Worm (Caenorhabditis elegans) whole organism, L1 larva: Measurements from ENCODE around the gene bpnt-1.

Experiments
- F16B12.6 ChIP-seq: fragments of 150-350 bp; optimal IDR thresholded peaks from 2 replicates; lab custom pipeline; 2014; ENCODE audit warnings: missing biosample characterization, missing genetic modification characterization
- blmp-1 ChIP-seq: fragments of 150-350 bp; optimal IDR thresholded peaks from 2 replicates; lab custom pipeline; 2014; ENCODE audit warnings: missing biosample characterization, missing genetic modification characterization
- ceh-8 ChIP-seq: fragments of 200-800 bp; sonication (Bioruptor generic); optimal IDR thresholded peaks from 2 replicates; lab custom pipeline; 2018; ENCODE audit warnings: mild to moderate bottlenecking, missing genetic modification characterization, moderate library complexity, missing compliant biosample characterization
- ceh-82 ChIP-seq, 3 experiments: fragments of 150-350 bp in 1 of 3; sonication (generic microtip) in 2 of 3; optimal IDR thresholded peaks; 2 replicates each; lab custom pipeline; 2014 to 2017; ENCODE audit warnings: missing biosample characterization in 3 of 3, missing genetic modification characterization in 3 of 3
- ces-1 ChIP-seq: fragments of 150-350 bp; optimal IDR thresholded peaks from 2 replicates; lab custom pipeline; 2014; ENCODE audit warnings: missing biosample characterization, missing genetic modification reagents, missing genetic modification characterization
- dpl-1 ChIP-seq, 3 experiments: fragments of 150-350 bp in 2 of 3; sonication (generic microtip) in 1 of 3; optimal IDR thresholded peaks; 2 replicates each; lab custom pipeline; 2014 to 2017; ENCODE audit warnings: missing biosample characterization in 3 of 3, missing genetic modification characterization in 3 of 3, missing genetic modification reagents in 3 of 3
- dsc-1 ChIP-seq: sonication (generic microtip); optimal IDR thresholded peaks from 2 replicates; lab custom pipeline; 2016; ENCODE audit warnings: mild to moderate bottlenecking, missing genetic modification characterization, missing compliant biosample characterization
- efl-1 ChIP-seq, 4 experiments: fragments of 150-350 bp; optimal IDR thresholded peaks in 3 of 4; peaks in 1 of 4; 1 replicate in 1 of 4; 2 replicates in 3 of 4; lab custom pipeline; 2014; ENCODE audit warnings: missing biosample characterization in 2 of 4, missing genetic modification characterization in 2 of 4, missing genetic modification reagents in 2 of 4
- elt-2 ChIP-seq: sonication (generic microtip); optimal IDR thresholded peaks from 2 replicates; lab custom pipeline; 2016; ENCODE audit warnings: missing genetic modification characterization, mild to moderate bottlenecking, inconsistent platforms, missing compliant biosample characterization, missing genetic modification reagents
- elt-3 ChIP-seq, 6 experiments: fragments of 150-350 bp in 1 of 6; sonication (generic microtip); optimal IDR thresholded peaks; 2 replicates each; lab custom pipeline; 2017 to 2018; ENCODE audit warnings: missing biosample characterization in 6 of 6, missing genetic modification characterization in 6 of 6, inconsistent platforms in 1 of 6
- hlh-17 ChIP-seq: fragments of 200-800 bp; sonication (Bioruptor generic); optimal IDR thresholded peaks from 2 replicates; lab custom pipeline; 2018; ENCODE audit warnings: missing genetic modification characterization, mild to moderate bottlenecking, missing compliant biosample characterization, moderate library complexity, borderline replicate concordance
- lin-14 ChIP-seq: fragments of 200-800 bp; sonication (Bioruptor generic); optimal IDR thresholded peaks from 2 replicates; lab custom pipeline; 2018; ENCODE audit warnings: mild to moderate bottlenecking, missing genetic modification characterization, moderate library complexity, missing compliant biosample characterization
- lsy-2 ChIP-seq, 2 experiments: fragments of 150-350 bp; optimal IDR thresholded peaks; 2 replicates each; lab custom pipeline; 2014; ENCODE audit warnings: missing biosample characterization in 2 of 2, missing genetic modification characterization in 2 of 2
- mep-1 ChIP-seq: fragments of 150-350 bp; optimal IDR thresholded peaks from 2 replicates; lab custom pipeline; 2014; ENCODE audit warnings: missing biosample characterization, missing genetic modification characterization
- nhr-12 ChIP-seq: sonication (generic microtip); optimal IDR thresholded peaks from 2 replicates; lab custom pipeline; 2017; ENCODE audit warnings: missing biosample characterization, missing genetic modification characterization
- nhr-20 ChIP-seq: sonication (generic microtip); optimal IDR thresholded peaks from 2 replicates; lab custom pipeline; 2016; ENCODE audit warnings: mild to moderate bottlenecking, missing genetic modification characterization, missing compliant biosample characterization
- nhr-47 ChIP-seq: sonication (generic microtip); optimal IDR thresholded peaks from 2 replicates; lab custom pipeline; 2016; ENCODE audit warnings: mild to moderate bottlenecking, missing genetic modification characterization, moderate library complexity, missing compliant biosample characterization
- nhr-71 ChIP-seq: sonication (generic microtip); optimal IDR thresholded peaks from 2 replicates; lab custom pipeline; 2016; ENCODE audit warnings: mild to moderate bottlenecking, missing genetic modification characterization, moderate library complexity, missing compliant biosample characterization
- nhr-85 ChIP-seq: sonication (generic microtip); peaks from one replicate; lab custom pipeline; 2016; ENCODE audit warnings: missing genetic modification characterization, inconsistent platforms, missing compliant biosample characterization
- nhr-90 ChIP-seq: sonication (generic microtip); optimal IDR thresholded peaks from 2 replicates; lab custom pipeline; 2016; ENCODE audit warnings: mild to moderate bottlenecking, missing genetic modification characterization, missing compliant biosample characterization; ENCODE audit not compliant: poor library complexity
- pag-3 ChIP-seq: sonication (generic microtip); optimal IDR thresholded peaks from 2 replicates; lab custom pipeline; 2017; ENCODE audit warnings: missing genetic modification characterization, mild to moderate bottlenecking, missing compliant biosample characterization, antibody characterized with exemption, borderline replicate concordance; ENCODE audit not compliant: insufficient read depth
- rnt-1 ChIP-seq: sonication (generic microtip); optimal IDR thresholded peaks from 2 replicates; lab custom pipeline; 2016; ENCODE audit warnings: mild to moderate bottlenecking, missing genetic modification characterization, moderate library complexity, missing compliant biosample characterization
- skn-1 ChIP-seq: fragments of 150-350 bp; optimal IDR thresholded peaks from 2 replicates; lab custom pipeline; 2014; ENCODE audit warnings: missing biosample characterization, missing genetic modification characterization
- snpc-4 ChIP-seq: fragments of 150-350 bp; optimal IDR thresholded peaks from 2 replicates; lab custom pipeline; 2014; ENCODE audit warnings: missing biosample characterization, missing genetic modification characterization
- snu-23 ChIP-seq: sonication (generic microtip); optimal IDR thresholded peaks from 2 replicates; lab custom pipeline; 2016; ENCODE audit warnings: missing genetic modification characterization, missing compliant biosample characterization
- sox-4 ChIP-seq: sonication (generic microtip); optimal IDR thresholded peaks from 2 replicates; lab custom pipeline; 2016; ENCODE audit warnings: missing genetic modification characterization, missing compliant biosample characterization
- sup-37 ChIP-seq: fragments of 200-800 bp; sonication (Bioruptor generic); optimal IDR thresholded peaks from 2 replicates; lab custom pipeline; 2018; ENCODE audit warnings: mild to moderate bottlenecking, missing genetic modification characterization, missing compliant biosample characterization
- swsn-7 ChIP-seq: sonication (generic microtip); optimal IDR thresholded peaks from 2 replicates; lab custom pipeline; 2016; ENCODE audit warnings: missing genetic modification characterization, missing compliant biosample characterization
- unc-30 ChIP-seq: sonication (generic microtip); optimal IDR thresholded peaks from 2 replicates; lab custom pipeline; 2017; ENCODE audit warnings: missing biosample characterization, missing genetic modification characterization
- vab-15 ChIP-seq: sonication (generic microtip); optimal IDR thresholded peaks from 2 replicates; lab custom pipeline; 2017; ENCODE audit warnings: missing genotype, mild to moderate bottlenecking, missing genetic modification characterization, missing compliant biosample characterization
- ztf-11 ChIP-seq, 2 experiments: sonication (generic microtip); optimal IDR thresholded peaks; 2 replicates each; lab custom pipeline; 2016 to 2017; ENCODE audit warnings: missing genetic modification characterization in 2 of 2, missing biosample characterization in 1 of 2, missing compliant biosample characterization in 1 of 2
- ztf-4 ChIP-seq: fragments of 150-350 bp; optimal IDR thresholded peaks from 2 replicates; lab custom pipeline; 2014; ENCODE audit warnings: missing biosample characterization, missing genetic modification characterization

The bpnt-1 gene

DNA sequence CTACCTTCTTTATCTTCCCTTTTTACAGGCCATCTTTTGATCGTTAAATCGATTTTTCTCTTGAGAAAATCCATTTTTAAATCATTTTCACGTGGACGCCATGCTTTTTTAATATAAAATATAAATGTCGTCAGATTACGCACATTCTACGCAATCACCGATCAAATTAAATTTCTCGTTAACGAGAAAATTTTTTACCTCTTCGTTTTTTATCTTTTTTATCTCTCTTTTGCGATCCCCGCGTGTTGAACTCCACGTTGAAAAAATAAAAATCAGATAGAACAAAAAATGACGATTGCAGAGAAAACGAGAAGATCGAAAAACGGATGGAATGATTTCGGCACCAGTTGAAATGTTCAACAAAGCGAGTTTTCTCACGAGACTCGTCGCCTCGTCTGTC lies at the start of gene bpnt-1:
Gene bpnt-1, plus strand, starts transcription at position 301 of the 400 bp plus-strand sequence.
- TF ChIP-seq unc-30 (tag; lab: Kevin White, UChicago) (no peak), nhr-85 (tag; lab: Kevin White, UChicago) (peak; percentile 65), ztf-4 (tag; lab: Kevin White, UChicago) (no peak), mep-1 (tag; lab: Kevin White, UChicago) (peak; percentile 31), hlh-17 (GFP tag; lab: Kevin White, UChicago) (no peak), elt-3 (tag; optimal IDR thresholded peaks at IDR 0.05; lab: Kevin White, UChicago) (peak in 1 of 6 experiments; percentile 44), F16B12.6 (tag; lab: Kevin White, UChicago) (peak; percentile 39), dpl-1 (GFP tag; optimal IDR thresholded peaks at IDR 0.05; lab: Kevin White, UChicago) (peak in 1 of 3 experiments; percentile 6), blmp-1 (tag; lab: Kevin White, UChicago) (peak; percentile 29), nhr-20 (tag; lab: Kevin White, UChicago) (peak; percentile 49), ceh-8 (GFP tag; lab: Kevin White, UChicago) (no peak), pag-3 (no peak), nhr-90 (tag; lab: Kevin White, UChicago) (peak; percentile 37), snu-23 (GFP tag; lab: Kevin White, UChicago) (peak; percentile 33), nhr-47 (tag; lab: Kevin White, UChicago) (peak; percentile 18), dsc-1 (tag; lab: Kevin White, UChicago) (peak; percentile 33), sup-37 (GFP tag; lab: Kevin White, UChicago) (no peak), ces-1 (GFP tag; lab: Kevin White, UChicago) (no peak), lsy-2 (tag; optimal IDR thresholded peaks at IDR 0.05; lab: Kevin White, UChicago) (peak in 1 of 2 experiments; percentile 41), vab-15 (tag; lab: Kevin White, UChicago) (no peak), ztf-11 (tag; optimal IDR thresholded peaks at IDR 0.05; lab: Kevin White, UChicago) (no peak), efl-1 (optimal IDR thresholded peaks at IDR 0.05; lab: Kevin White, UChicago) (peak in 1 of 2 experiments; percentile 5), efl-1 (GFP tag; optimal IDR thresholded peaks at IDR 0.05 in 1 of 2; lab: Kevin White, UChicago) (peak; percentile 1 to 9)
- TF ChIP-seq, all 84 proteins: peak for 13

DNA sequence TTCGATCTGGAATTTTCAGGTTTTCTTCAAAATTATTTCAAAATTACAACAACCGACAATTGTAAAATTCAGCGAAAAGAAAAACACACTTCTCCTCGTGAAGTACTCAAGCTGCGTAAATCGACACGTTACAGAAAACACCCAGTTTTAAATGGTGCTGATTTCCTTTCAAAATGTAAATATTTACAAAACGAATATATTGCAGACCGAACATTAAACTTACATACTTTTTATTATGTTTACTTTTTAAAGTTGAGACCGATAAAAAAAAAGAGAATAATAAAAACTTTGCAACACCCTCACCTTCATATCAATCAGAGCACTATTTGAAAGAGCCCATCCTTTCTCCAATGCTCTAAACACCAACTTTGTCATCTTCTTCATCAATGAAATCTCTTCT lies 49.2 kb upstream of the bpnt-1 start:
- no peak for TF ChIP-seq nhr-47 (tag; lab: Kevin White, UChicago)
- TF ChIP-seq lin-14 (GFP tag; lab: Kevin White, UChicago), result no peak
- no peak for TF ChIP-seq snpc-4 (tag; lab: Kevin White, UChicago)
- no peak for TF ChIP-seq elt-3 (tag; optimal IDR thresholded peaks at IDR 0.05; lab: Kevin White, UChicago)
- TF ChIP-seq ztf-11 (tag; optimal IDR thresholded peaks at IDR 0.05; lab: Kevin White, UChicago), result no peak
- TF ChIP-seq dpl-1 (GFP tag; optimal IDR thresholded peaks at IDR 0.05; lab: Kevin White, UChicago), result no peak
- no peak for TF ChIP-seq rnt-1 (tag; lab: Kevin White, UChicago)
- no peak for TF ChIP-seq ceh-82 (tag; optimal IDR thresholded peaks at IDR 0.05; lab: Kevin White, UChicago)
- TF ChIP-seq sox-4 (tag; lab: Kevin White, UChicago), result no peak
- TF ChIP-seq ztf-4 (tag; lab: Kevin White, UChicago), result no peak
- no peak for TF ChIP-seq skn-1 (tag; lab: Kevin White, UChicago)
- TF ChIP-seq nhr-12, result no peak

ce11 chrII:4372406-4372805 lies 47.6 kb upstream of the bpnt-1 start, which contains the start of gene paic-1:
paic-1 (minus strand) TSS chrII:4372525.
- TF ChIP-seq nhr-71 (tag; lab: Kevin White, UChicago) (peak; percentile 4), elt-2 (peak; percentile 72), swsn-7 (tag; lab: Kevin White, UChicago) (no peak), nhr-47 (tag; lab: Kevin White, UChicago) (peak; percentile 28)

ce11 chrII:4372867-4373397 lies 47.1 kb upstream of the bpnt-1 start:
- TF ChIP-seq blmp-1 (tag; lab: Kevin White, UChicago) (no peak), efl-1 (optimal IDR thresholded peaks at IDR 0.05; lab: Kevin White, UChicago) (no peak), efl-1 (GFP tag; optimal IDR thresholded peaks at IDR 0.05 in 1 of 2; lab: Kevin White, UChicago) (peak in 1 of 2 experiments; percentile 8)
